Fruit fly (Drosophila melanogaster): Measurements from ENCODE around the gene Rint1.

Gene Rint1

dm6 chr3L:7368934-7369333 lies 45.5 kb downstream of the Rint1 start, which contains the start of gene Sh3beta (continued):
- peak; percentile 6 for TF ChIP-seq cad (GFP tag; optimal IDR thresholded peaks at IDR 0.05)
- TF ChIP-seq NFAT (GFP tag; IDR thresholded peaks at IDR 0.05) = no peak
- no peak for TF ChIP-seq CG2678 (tag; optimal IDR thresholded peaks at IDR 0.05)
- TF ChIP-seq pzg (GFP tag; optimal IDR thresholded peaks at IDR 0.05) = peak; percentile 2
- TF ChIP-seq her (GFP tag; optimal IDR thresholded peaks at IDR 0.05) = no peak
- TF ChIP-seq chinmo (GFP tag; IDR thresholded peaks at IDR 0.05; ENCODE audit: partially characterized antibody) = no peak

dm6 chr3L:7369543-7369942 lies 46.1 kb downstream of the Rint1 start, which contains the start of gene akirin:
Gene akirin (plus strand): TSS chr3L:7369843.
- peak; percentile 12 for TF ChIP-seq sens (GFP tag)
- TF ChIP-seq jigr1 (GFP tag; IDR thresholded peaks at IDR 0.05) = no peak
- TF ChIP-seq Myb (GFP tag; optimal IDR thresholded peaks at IDR 0.05) = peak; percentile 28
- TF ChIP-seq pfk (GFP tag; optimal IDR thresholded peaks at IDR 0.05) = peak; percentile 18
- TF ChIP-seq CG15514 (GFP tag; optimal IDR thresholded peaks at IDR 0.05) = peak; percentile 4
- TF ChIP-seq pzg (GFP tag; optimal IDR thresholded peaks at IDR 0.05) = peak; percentile 38
- TF ChIP-seq Pdp1 (GFP tag; optimal IDR thresholded peaks at IDR 0.05) = peak in 1 of 2 experiments; percentile 22
- peak; percentile 30 for TF ChIP-seq CG30020 (tag; optimal IDR thresholded peaks at IDR 0.05)
- TF ChIP-seq phol (tag; optimal IDR thresholded peaks at IDR 0.05) = peak; percentile 30
- TF ChIP-seq CG18599 (GFP tag; optimal IDR thresholded peaks at IDR 0.05) = peak; percentile 14
- no peak for TF ChIP-seq ro (GFP tag; IDR thresholded peaks at IDR 0.05)
- peak; percentile 22; the same call in 1 of the 3 replicates for TF ChIP-seq row (GFP tag; IDR thresholded peaks at IDR 0.05)
- TF ChIP-seq CG15011 (GFP tag; optimal IDR thresholded peaks at IDR 0.05) = no peak
- peak; percentile 43 for TF ChIP-seq CG12155 (GFP tag; optimal IDR thresholded peaks at IDR 0.05)
- TF ChIP-seq gfzf (GFP tag; optimal IDR thresholded peaks at IDR 0.05) = peak; percentile 70
- peak; percentile 9 for TF ChIP-seq CG3995 (GFP tag; optimal IDR thresholded peaks at IDR 0.05)
- peak; percentile 38 for TF ChIP-seq CG9797 (GFP tag; optimal IDR thresholded peaks at IDR 0.05)
- peak; percentile 16 for TF ChIP-seq CG14710 (tag; optimal IDR thresholded peaks at IDR 0.05)
- TF ChIP-seq BEAF-32 (GFP tag; optimal IDR thresholded peaks at IDR 0.05) = peak; percentile 24
- no peak for TF ChIP-seq CG8290 (GFP tag; optimal IDR thresholded peaks at IDR 0.05)
- TF ChIP-seq CG8290 (tag; optimal IDR thresholded peaks at IDR 0.05) = no peak
- TF ChIP-seq Med (GFP tag) = peak; percentile 42
- no peak for TF ChIP-seq CoRest (tag; optimal IDR thresholded peaks at IDR 0.05)

dm6 chr3L:7370231-7370882 lies 46.9 kb downstream of the Rint1 start:
- TF ChIP-seq pum (GFP tag; optimal IDR thresholded peaks at IDR 0.05) (no peak), CG31388 (GFP tag; optimal IDR thresholded peaks at IDR 0.05) (no peak), tna (GFP tag; IDR thresholded peaks at IDR 0.05; ENCODE audit: partially characterized antibody) (no peak; the same call in 1 of the 2 replicates), slou (GFP tag; optimal IDR thresholded peaks at IDR 0.05) (no peak), MESR4 (GFP tag; optimal IDR thresholded peaks at IDR 0.05) (peak; percentile 49), Bdp1 (GFP tag; optimal IDR thresholded peaks at IDR 0.05) (no peak), repo (GFP tag; optimal IDR thresholded peaks at IDR 0.05) (no peak), CG1792 (GFP tag; optimal IDR thresholded peaks at IDR 0.05) (no peak), CG6854 (GFP tag; optimal IDR thresholded peaks at IDR 0.05) (no peak), maf-S (GFP tag; optimal IDR thresholded peaks at IDR 0.05) (no peak), amos (GFP tag; IDR thresholded peaks at IDR 0.05; ENCODE audit: partially characterized antibody) (no peak), psq (GFP tag; optimal IDR thresholded peaks at IDR 0.05) (peak; percentile 71), nau (GFP tag; optimal IDR thresholded peaks at IDR 0.05) (no peak), CG2202 (tag; optimal IDR thresholded peaks at IDR 0.05) (no peak), CG17385 (GFP tag; optimal IDR thresholded peaks at IDR 0.05) (peak; percentile 95), corto (GFP tag; optimal IDR thresholded peaks at IDR 0.05) (no peak), CrebB (tag; optimal IDR thresholded peaks at IDR 0.05) (no peak), CG12219 (GFP tag; optimal IDR thresholded peaks at IDR 0.05) (no peak), Hr39 (optimal IDR thresholded peaks at IDR 0.05) (no peak), pb (GFP tag; optimal IDR thresholded peaks at IDR 0.05) (no peak), CG17829 (tag; optimal IDR thresholded peaks at IDR 0.05) (peak; percentile 19)

Data from whole organism, embryonic.